Worm (Caenorhabditis elegans) whole organism, midembryonic: ENCODE data around the gene str-57.

Experiments
- flt-1 ChIP-seq: fragments of 200-800 bp; sonication (Bioruptor generic); IDR thresholded peaks from 2 replicates; pipeline ENCODE4 v1.3.6; 2022; ENCODE audit warnings: missing genetic modification characterization, missing compliant biosample characterization
- ztf-23 ChIP-seq: fragments of 200-800 bp; sonication (Bioruptor generic); IDR thresholded peaks from 2 replicates; pipeline ENCODE4 v1.3.6; 2022; ENCODE audit warnings: missing genetic modification reagents, missing genetic modification characterization, missing compliant biosample characterization

DNA sequence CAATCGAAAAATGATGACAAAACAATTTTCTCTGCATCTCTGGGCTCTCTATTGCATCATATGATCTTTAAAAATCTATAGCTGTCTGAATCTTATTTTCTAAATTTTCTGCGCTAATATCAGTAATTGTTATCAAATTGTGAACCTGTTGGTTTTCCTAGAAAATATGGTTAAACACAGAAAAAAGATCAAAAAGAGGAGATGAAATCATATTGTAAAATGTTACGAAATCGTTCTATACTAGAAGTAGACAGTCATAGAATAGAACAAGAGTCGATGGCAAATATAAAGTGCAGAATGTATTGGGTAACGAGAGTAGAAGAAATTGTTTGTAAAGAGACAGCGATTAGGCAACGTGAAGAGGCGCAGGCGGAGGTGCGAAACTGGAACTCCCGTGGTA is 10.2 kb downstream of the str-57 start:
- TF ChIP-seq ztf-23 (no peak), flt-1 (GFP tag; lab: Robert Waterston, UW) (no peak)
